Worm (Caenorhabditis elegans): Measurements from ENCODE around the gene str-46.

- TF ChIP-seq snpc-4 (tag; optimal IDR thresholded peaks at IDR 0.05): no peak
- TF ChIP-seq skn-1 (tag; optimal IDR thresholded peaks at IDR 0.05): no peak
These were observed 3.5 kb upstream of the str-46 start, which contains the start of gene C31B8.7 for ce11 chrV:2903227-2903626.
